Worm (Caenorhabditis elegans) whole organism, late embryonic: ENCODE results near the gene dnc-4.

Experiments
- C38D4.7 ChIP-seq: fragments of 200-800 bp; sonication (Bioruptor generic); optimal IDR thresholded peaks from 2 replicates; lab custom pipeline; 2018; ENCODE audit warnings: mild to moderate bottlenecking, missing genetic modification characterization, moderate library complexity, missing compliant biosample characterization
- F13H6.1 ChIP-seq: sonication (generic microtip); optimal IDR thresholded peaks from 2 replicates; lab custom pipeline; 2016; ENCODE audit warnings: missing genetic modification characterization, missing compliant biosample characterization
- K02D7.2 ChIP-seq: sonication (generic microtip); optimal IDR thresholded peaks from 2 replicates; lab custom pipeline; 2017; ENCODE audit warnings: mild to moderate bottlenecking, missing genetic modification characterization, missing compliant biosample characterization
- T23F11.4 ChIP-seq: fragments of 200-800 bp; sonication (Bioruptor generic); optimal IDR thresholded peaks from 2 replicates; lab custom pipeline; 2018; ENCODE audit warnings: mild to moderate bottlenecking, missing genetic modification characterization, missing compliant biosample characterization
- ahr-1 ChIP-seq: sonication (generic microtip); optimal IDR thresholded peaks from 2 replicates; lab custom pipeline; 2016; ENCODE audit warnings: missing genetic modification characterization, missing compliant biosample characterization
- ama-1 ChIP-seq: fragments of 150-350 bp; optimal IDR thresholded peaks from 2 replicates; lab custom pipeline; 2014
- ceh-18 ChIP-seq: sonication (generic microtip); optimal IDR thresholded peaks from 2 replicates; lab custom pipeline; 2016; ENCODE audit warnings: missing genetic modification characterization, missing compliant biosample characterization
- ceh-2 ChIP-seq: sonication (generic microtip); optimal IDR thresholded peaks from 2 replicates; lab custom pipeline; 2016; ENCODE audit warnings: missing genotype, missing genetic modification characterization, missing compliant biosample characterization
- ceh-22 ChIP-seq: sonication (generic microtip); optimal IDR thresholded peaks from 2 replicates; lab custom pipeline; 2017; ENCODE audit warnings: missing biosample characterization, missing genetic modification characterization
- ceh-24 ChIP-seq: sonication (generic microtip); optimal IDR thresholded peaks from 2 replicates; lab custom pipeline; 2016; ENCODE audit warnings: mild to moderate bottlenecking, missing genetic modification characterization, missing compliant biosample characterization
- ceh-45 ChIP-seq: fragments of 200-800 bp; sonication (Bioruptor generic); IDR thresholded peaks from 2 replicates; pipeline ENCODE4 v1.3.6; 2022; ENCODE audit warnings: missing genetic modification reagents, missing genetic modification characterization, missing compliant biosample characterization
- ceh-48 ChIP-seq: sonication (generic microtip); optimal IDR thresholded peaks from 2 replicates; lab custom pipeline; 2016; ENCODE audit warnings: missing genetic modification characterization, inconsistent platforms, missing compliant biosample characterization
- ceh-6 ChIP-seq: fragments of 200-800 bp; sonication (Bioruptor generic); optimal IDR thresholded peaks from 2 replicates; lab custom pipeline; 2018; ENCODE audit warnings: mild to moderate bottlenecking, missing genetic modification characterization, missing compliant biosample characterization
- ceh-9 ChIP-seq: sonication (generic microtip); optimal IDR thresholded peaks from 2 replicates; lab custom pipeline; 2016; ENCODE audit warnings: mild to moderate bottlenecking, missing genetic modification characterization, inconsistent platforms, missing compliant biosample characterization
- che-1 ChIP-seq: sonication (generic microtip); optimal IDR thresholded peaks from 2 replicates; lab custom pipeline; 2016; ENCODE audit warnings: mild to moderate bottlenecking, missing genetic modification characterization, missing compliant biosample characterization
- dve-1 ChIP-seq: sonication (generic microtip); optimal IDR thresholded peaks from 2 replicates; lab custom pipeline; 2017; ENCODE audit warnings: antibody characterized with exemption, mild to moderate bottlenecking, missing genetic modification characterization, missing compliant biosample characterization
- elt-4 ChIP-seq: sonication (generic microtip); optimal IDR thresholded peaks from 2 replicates; lab custom pipeline; 2016; ENCODE audit warnings: missing genetic modification characterization, missing compliant biosample characterization
- fax-1 ChIP-seq: sonication (generic microtip); optimal IDR thresholded peaks from 2 replicates; lab custom pipeline; 2016; ENCODE audit warnings: missing genotype, missing genetic modification characterization, missing compliant biosample characterization
- fkh-10 ChIP-seq: fragments of 150-350 bp; optimal IDR thresholded peaks from 2 replicates; lab custom pipeline; 2014; ENCODE audit warnings: missing biosample characterization, missing genetic modification reagents, missing genetic modification characterization
- gmeb-2 ChIP-seq: sonication (generic microtip); optimal IDR thresholded peaks from 2 replicates; lab custom pipeline; 2016; ENCODE audit warnings: missing genetic modification characterization, inconsistent platforms, missing compliant biosample characterization
- hlh-13 ChIP-seq: fragments of 200-800 bp; sonication (Bioruptor generic); optimal IDR thresholded peaks from 2 replicates; lab custom pipeline; 2018; ENCODE audit warnings: mild to moderate bottlenecking, missing genetic modification characterization, missing compliant biosample characterization
- hlh-30 ChIP-seq: sonication (generic microtip); optimal IDR thresholded peaks from 2 replicates; lab custom pipeline; 2017; ENCODE audit warnings: antibody characterized with exemption, missing genetic modification characterization, missing compliant biosample characterization; ENCODE audit not compliant: insufficient read depth
- hlh-6 ChIP-seq: sonication (generic microtip); optimal IDR thresholded peaks from 2 replicates; lab custom pipeline; 2016; ENCODE audit warnings: missing genotype, missing genetic modification characterization, missing compliant biosample characterization
- madf-2 ChIP-seq: sonication (generic microtip); optimal IDR thresholded peaks from 2 replicates; lab custom pipeline; 2017; ENCODE audit warnings: missing genetic modification characterization, missing compliant biosample characterization
- nfya-1 ChIP-seq: sonication (generic microtip); optimal IDR thresholded peaks from 2 replicates; lab custom pipeline; 2017; ENCODE audit warnings: missing genetic modification characterization, mild to moderate bottlenecking, missing compliant biosample characterization, antibody characterized with exemption, moderate library complexity
- nhr-11 ChIP-seq: fragments of 150-350 bp; optimal IDR thresholded peaks from 2 replicates; lab custom pipeline; 2014; ENCODE audit warnings: missing biosample characterization, missing genetic modification characterization
- nhr-232 ChIP-seq: sonication (generic microtip); optimal IDR thresholded peaks from 2 replicates; lab custom pipeline; 2016; ENCODE audit warnings: missing genetic modification characterization, missing compliant biosample characterization
- pag-3 ChIP-seq: sonication (generic microtip); optimal IDR thresholded peaks from 2 replicates; lab custom pipeline; 2016; ENCODE audit warnings: missing compliant biosample characterization, missing genetic modification characterization, borderline replicate concordance
- pax-1 ChIP-seq: fragments of 150-350 bp; optimal IDR thresholded peaks from 2 replicates; lab custom pipeline; 2014; ENCODE audit warnings: missing biosample characterization, missing genetic modification characterization
- pha-4 ChIP-seq: fragments of 150-350 bp; optimal IDR thresholded peaks from 2 replicates; lab custom pipeline; 2018; ENCODE audit warnings: missing biosample characterization, missing genetic modification reagents, missing genetic modification characterization
- pqm-1 ChIP-seq: sonication (generic microtip); optimal IDR thresholded peaks from 2 replicates; lab custom pipeline; 2016; ENCODE audit warnings: missing genetic modification characterization, missing compliant biosample characterization
- rnt-1 ChIP-seq: sonication (generic microtip); optimal IDR thresholded peaks from 2 replicates; lab custom pipeline; 2016; ENCODE audit warnings: missing genetic modification characterization, missing compliant biosample characterization
- sdc-2 ChIP-seq: sonication (generic microtip); optimal IDR thresholded peaks from 2 replicates; lab custom pipeline; 2016; ENCODE audit warnings: missing genotype, missing genetic modification characterization, missing compliant biosample characterization
- sox-4 ChIP-seq: sonication (generic microtip); optimal IDR thresholded peaks from 2 replicates; lab custom pipeline; 2017; ENCODE audit warnings: mild to moderate bottlenecking, missing genetic modification characterization, inconsistent platforms, missing compliant biosample characterization
- tbx-7 ChIP-seq: sonication (generic microtip); optimal IDR thresholded peaks from 2 replicates; lab custom pipeline; 2016; ENCODE audit warnings: missing genotype, missing genetic modification characterization, missing compliant biosample characterization
- unc-42 ChIP-seq: sonication (generic microtip); optimal IDR thresholded peaks from 2 replicates; lab custom pipeline; 2016; ENCODE audit warnings: missing genotype, missing genetic modification characterization, missing compliant biosample characterization

The dnc-4 gene

ce11 chrIV:7983728-7984346, 35.8 kb downstream of the dnc-4 start:
- TF ChIP-seq fkh-10 (GFP tag; lab: Kevin White, UChicago), result no peak
- TF ChIP-seq ama-1 (lab: Kevin White, UChicago), result peak; percentile 13
- TF ChIP-seq, all 69 proteins: peak for 1

ce11 chrIV:7983021-7983420, 36.6 kb downstream of the dnc-4 start:
- no peak for TF ChIP-seq unc-42 (tag; lab: Kevin White, UChicago)
- no peak for TF ChIP-seq che-1 (tag; lab: Kevin White, UChicago)
- no peak for TF ChIP-seq dve-1 (tag; lab: Kevin White, UChicago)
- no peak for TF ChIP-seq nhr-232
- no peak for TF ChIP-seq rnt-1 (tag; lab: Kevin White, UChicago)
- TF ChIP-seq gmeb-2 (tag; lab: Kevin White, UChicago), result no peak
- TF ChIP-seq madf-2 (tag; lab: Kevin White, UChicago), result no peak
- TF ChIP-seq ceh-2 (tag; lab: Kevin White, UChicago), result no peak
- no peak for TF ChIP-seq K02D7.2 (tag; lab: Kevin White, UChicago)
- no peak for TF ChIP-seq ceh-48 (tag; lab: Kevin White, UChicago)
- TF ChIP-seq elt-4, result no peak
- no peak for TF ChIP-seq ceh-24 (tag; lab: Kevin White, UChicago)
- TF ChIP-seq ceh-9 (tag; lab: Kevin White, UChicago), result no peak

ce11 chrIV:7982024-7982576, 37.5 kb downstream of the dnc-4 start, which contains the start of gene arf-5:
arf-5 (plus strand) TSS chrIV:7982526.
- TF ChIP-seq hlh-6 (no peak), T23F11.4 (GFP tag; lab: Kevin White, UChicago) (no peak), unc-42 (tag; lab: Kevin White, UChicago) (peak; percentile 7), nfya-1 (tag; lab: Kevin White, UChicago) (peak; percentile 14), C38D4.7 (GFP tag; lab: Kevin White, UChicago) (no peak), pag-3 (tag; lab: Kevin White, UChicago) (no peak), F13H6.1 (no peak), hlh-13 (GFP tag; lab: Kevin White, UChicago) (no peak), hlh-30 (tag; lab: Kevin White, UChicago) (peak; percentile 35), sdc-2 (tag; lab: Kevin White, UChicago) (no peak)
- TF ChIP-seq, all 69 proteins: peak for 3

DNA sequence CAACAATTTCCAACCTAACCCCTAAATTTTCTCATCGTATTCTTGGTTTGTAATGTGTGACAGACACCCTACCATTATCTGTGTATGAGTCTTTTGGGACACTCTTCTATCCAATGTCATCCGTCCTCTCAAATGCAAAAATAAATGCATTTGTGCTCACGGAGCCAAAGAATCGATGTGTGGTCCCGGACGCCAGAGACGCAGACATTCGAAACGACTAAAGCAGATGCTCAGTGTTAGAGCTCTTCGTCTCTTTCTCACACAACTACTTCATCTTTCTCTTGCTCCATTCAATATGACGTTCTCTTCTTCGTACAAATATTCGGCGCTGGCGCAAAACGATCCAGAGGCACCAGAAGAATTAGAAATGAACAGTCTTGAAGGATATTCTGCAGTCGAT, 40.0 kb downstream of the dnc-4 start, which contains the start of gene unc-24:
Gene unc-24, plus strand, starts transcription at position 283 of the 400 bp plus-strand sequence.
- peak; percentile 56 for TF ChIP-seq ceh-48 (tag; lab: Kevin White, UChicago)
- no peak for TF ChIP-seq elt-4
- TF ChIP-seq ceh-22 (tag; lab: Kevin White, UChicago), result no peak
- TF ChIP-seq nfya-1 (tag; lab: Kevin White, UChicago), result peak; percentile 64
- peak; percentile 95 for TF ChIP-seq unc-42 (tag; lab: Kevin White, UChicago)
- no peak for TF ChIP-seq tbx-7 (tag; lab: Kevin White, UChicago)
- TF ChIP-seq rnt-1 (tag; lab: Kevin White, UChicago), result no peak
- no peak for TF ChIP-seq pag-3 (tag; lab: Kevin White, UChicago)
- no peak for TF ChIP-seq fkh-10 (GFP tag; lab: Kevin White, UChicago)
- no peak for TF ChIP-seq nhr-11 (tag; lab: Kevin White, UChicago)
- TF ChIP-seq hlh-13 (GFP tag; lab: Kevin White, UChicago), result no peak
- no peak for TF ChIP-seq ceh-9 (tag; lab: Kevin White, UChicago)
- TF ChIP-seq F13H6.1, result no peak
- TF ChIP-seq nhr-232, result no peak
- no peak for TF ChIP-seq K02D7.2 (tag; lab: Kevin White, UChicago)
- no peak for TF ChIP-seq ceh-18 (tag; lab: Kevin White, UChicago)

ce11 chrIV:7977452-7977940, 42.1 kb downstream of the dnc-4 start, which contains the start of gene ora-1:
ora-1 (plus strand) TSS chrIV:7977890.
- no peak for TF ChIP-seq ahr-1 (tag; lab: Kevin White, UChicago)
- TF ChIP-seq sox-4 (tag; lab: Kevin White, UChicago), result no peak
- TF ChIP-seq fax-1, result no peak
- no peak for TF ChIP-seq pha-4 (tag; lab: Kevin White, UChicago)
- no peak for TF ChIP-seq pqm-1 (tag; lab: Kevin White, UChicago)
- no peak for TF ChIP-seq ceh-45 (GFP tag; lab: Robert Waterston, UW)
- TF ChIP-seq ceh-6, result no peak
- TF ChIP-seq ceh-2 (tag; lab: Kevin White, UChicago), result no peak
- TF ChIP-seq nhr-11 (tag; lab: Kevin White, UChicago), result no peak
- TF ChIP-seq nfya-1 (tag; lab: Kevin White, UChicago), result no peak
- TF ChIP-seq pax-1, result no peak
